Worm (Caenorhabditis elegans) whole organism, mixed stage, embryonic: Measurements from ENCODE around the gene srd-40.

Source experiments
- drap-1 ChIP-seq: fragments of 200-800 bp; sonication (Bioruptor generic); optimal IDR thresholded peaks from 3 replicates; lab custom pipeline; 2018; ENCODE audit warnings: mild to moderate bottlenecking, missing genetic modification characterization, missing compliant biosample characterization
- elt-1 ChIP-seq: sonication (generic microtip); optimal IDR thresholded peaks from 2 replicates; lab custom pipeline; 2017; ENCODE audit warnings: missing genetic modification characterization, mild to moderate bottlenecking, missing compliant biosample characterization, antibody characterized with exemption, moderate library complexity, borderline replicate concordance; ENCODE audit not compliant: insufficient read depth
- lin-13 ChIP-seq: fragments of 150-350 bp; optimal IDR thresholded peaks from 2 replicates; lab custom pipeline; 2014; ENCODE audit warnings: missing biosample characterization, missing genetic modification characterization
- nhr-237 ChIP-seq: fragments of 150-350 bp; optimal IDR thresholded peaks from 2 replicates; lab custom pipeline; 2014; ENCODE audit warnings: missing biosample characterization, missing genetic modification characterization
- nhr-28 ChIP-seq: fragments of 150-350 bp; optimal IDR thresholded peaks from 2 replicates; lab custom pipeline; 2014; ENCODE audit warnings: missing biosample characterization, missing genetic modification characterization
- pha-4 ChIP-seq: fragments of 150-350 bp; optimal IDR thresholded peaks from 2 replicates; lab custom pipeline; 2018; ENCODE audit warnings: missing biosample characterization, missing genetic modification reagents, missing genetic modification characterization
- snpc-4 ChIP-seq: fragments of 150-350 bp; optimal IDR thresholded peaks from 2 replicates; lab custom pipeline; 2014; ENCODE audit warnings: missing biosample characterization, missing genetic modification characterization
- unc-62 ChIP-seq: fragments of 150-350 bp; optimal IDR thresholded peaks from 2 replicates; lab custom pipeline; 2014; ENCODE audit warnings: missing biosample characterization, missing genetic modification reagents, missing genetic modification characterization
- ztf-11 ChIP-seq: fragments of 150-350 bp; optimal IDR thresholded peaks from 2 replicates; lab custom pipeline; 2014; ENCODE audit warnings: missing biosample characterization, missing genetic modification characterization

- TF ChIP-seq nhr-28 (tag; lab: Kevin White, UChicago) (no peak), lin-13 (no peak), unc-62 (GFP tag; lab: Kevin White, UChicago) (no peak), pha-4 (tag; lab: Kevin White, UChicago) (no peak), ztf-11 (tag; lab: Kevin White, UChicago) (no peak), snpc-4 (tag; lab: Kevin White, UChicago) (no peak), nhr-237 (tag; lab: Kevin White, UChicago) (no peak), drap-1 (GFP tag; lab: Kevin White, UChicago) (no peak), elt-1 (tag; lab: Kevin White, UChicago) (no peak)
These were observed 14.4 kb downstream of the srd-40 start, which contains the start of gene srd-44 for ce11 chrX:12337846-12338490.
